Worm (Caenorhabditis elegans): ENCODE measurements around the gene srz-96.

srz-96 gene

ce11 chrV:17206469-17206868, 7.4 kb downstream of the srz-96 start:
- TF ChIP-seq unc-62 (GFP tag; optimal IDR thresholded peaks at IDR 0.05) = no peak

- no peak for TF ChIP-seq unc-62 (GFP tag; optimal IDR thresholded peaks at IDR 0.05)
Observed at ce11 chrV:17208045-17208444, 9.0 kb downstream of the srz-96 start, which contains the start of gene Y68A4A.13. Y68A4A.13 (minus strand) TSS chrV:17208145.

DNA sequence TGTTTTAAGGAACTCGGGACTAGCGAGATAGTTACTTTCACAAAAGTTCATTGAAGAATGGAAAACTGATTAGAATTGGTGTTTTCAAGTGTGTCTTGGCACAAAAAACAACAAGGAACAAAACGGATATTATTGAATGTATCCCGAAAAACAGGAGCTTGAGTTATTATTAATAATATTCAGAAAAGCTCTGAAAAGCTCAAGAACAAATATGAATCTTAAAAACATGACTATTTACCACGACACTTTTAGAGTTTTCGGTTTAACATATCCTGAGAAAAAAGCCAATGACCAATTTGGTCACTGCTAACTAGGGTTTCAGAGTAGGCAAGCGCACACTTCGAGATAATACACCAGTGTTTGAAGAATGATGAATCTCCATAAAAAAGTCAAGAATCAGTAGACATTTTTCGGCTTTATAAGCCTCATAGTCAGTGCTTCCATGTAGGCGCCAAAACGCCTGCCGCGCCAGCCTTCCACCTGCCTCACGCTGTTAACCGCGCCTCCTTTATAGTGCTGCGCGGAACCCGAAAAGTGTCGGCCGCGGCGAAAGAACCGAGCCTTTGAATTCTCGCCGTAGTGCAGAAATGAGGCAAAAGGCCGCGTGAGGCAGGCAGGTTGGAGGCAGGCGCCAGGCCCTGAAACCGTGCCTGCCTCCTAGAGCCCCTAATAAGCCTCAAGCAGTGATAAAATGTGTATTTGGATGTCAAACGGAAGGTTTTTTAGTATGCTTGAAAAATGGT, 13.1 kb downstream of the srz-96 start, which contains the start of gene srh-236:
srh-236 (minus strand) TSS at position 51 of the 743 bp plus-strand sequence.
- no peak for TF ChIP-seq unc-62 (GFP tag; optimal IDR thresholded peaks at IDR 0.05)

ce11 chrV:17212743-17213142, 13.7 kb downstream of the srz-96 start, which contains the start of gene srh-113:
srh-113 (plus strand) TSS chrV:17213043.
- no peak for TF ChIP-seq unc-62 (GFP tag; optimal IDR thresholded peaks at IDR 0.05)

DNA sequence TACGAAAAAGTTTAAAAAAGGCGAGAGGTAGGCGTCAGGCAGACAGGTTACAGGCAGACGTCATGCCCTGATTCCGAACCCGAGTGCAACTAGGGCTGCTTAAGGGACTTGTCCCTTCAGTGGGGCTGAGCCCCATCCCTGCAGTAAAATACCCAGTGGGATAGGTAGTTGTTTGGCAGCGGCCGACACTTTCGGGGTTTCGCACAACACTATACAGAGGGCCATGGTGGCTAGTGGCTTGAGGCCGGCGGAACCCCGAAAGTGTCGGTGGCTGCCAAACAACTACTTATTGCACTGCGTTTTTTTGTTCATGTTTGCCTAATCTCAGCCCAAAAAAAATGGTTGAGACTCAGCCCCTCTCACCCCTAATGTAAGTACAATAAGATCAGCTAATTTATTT, 16.6 kb downstream of the srz-96 start:
- TF ChIP-seq unc-62 (GFP tag; optimal IDR thresholded peaks at IDR 0.05) = no peak

DNA sequence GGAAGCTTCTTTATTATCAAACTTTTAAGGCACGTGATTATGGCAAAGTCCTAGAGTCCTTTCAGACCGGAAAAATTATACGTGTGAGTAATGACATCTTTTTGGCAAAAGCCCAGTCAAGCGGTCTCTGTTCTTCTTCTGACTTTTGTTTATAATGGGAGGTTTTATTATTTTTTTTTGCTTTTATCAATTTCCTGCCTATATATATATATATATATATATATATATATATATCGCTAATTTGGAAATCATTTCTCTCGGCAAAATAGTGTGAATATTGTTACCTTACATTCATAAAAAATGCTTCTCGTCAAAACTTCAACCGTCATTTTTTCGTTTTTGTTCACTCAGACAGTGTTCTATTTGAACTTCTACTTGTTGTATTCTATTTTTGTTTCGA, 18.7 kb downstream of the srz-96 start, which contains the start of gene srbc-62:
srbc-62 (plus strand) TSS at position 301 of the 400 bp plus-strand sequence.
- TF ChIP-seq unc-62 (GFP tag; optimal IDR thresholded peaks at IDR 0.05) = no peak

DNA sequence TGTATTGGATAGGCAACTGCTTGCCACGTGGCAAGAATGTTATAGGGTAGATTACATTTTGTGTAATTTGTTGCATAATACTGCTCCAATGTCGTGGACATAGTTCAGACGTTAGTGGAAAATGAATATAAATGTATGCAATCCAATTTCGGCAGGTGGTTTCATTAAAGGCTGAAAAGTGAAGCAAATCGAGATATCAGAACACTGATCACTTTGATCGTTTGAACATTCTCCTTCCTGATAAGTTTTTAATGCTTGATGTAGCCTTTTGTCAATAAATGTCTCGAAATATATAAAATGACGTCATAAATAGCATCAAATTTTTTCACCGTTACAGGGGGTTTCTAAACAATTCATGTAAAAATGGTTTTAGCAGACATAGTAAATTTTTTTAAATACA, 21.3 kb downstream of the srz-96 start, which contains the start of gene srh-109:
srh-109 (minus strand) TSS at position 101 of the 400 bp plus-strand sequence.
- TF ChIP-seq unc-62 (GFP tag; optimal IDR thresholded peaks at IDR 0.05) = no peak

ce11 chrV:17223305-17223704, 24.3 kb downstream of the srz-96 start, which contains the start of gene srh-252:
srh-252 (minus strand) TSS chrV:17223405.
- no peak for TF ChIP-seq unc-62 (GFP tag; optimal IDR thresholded peaks at IDR 0.05)

DNA sequence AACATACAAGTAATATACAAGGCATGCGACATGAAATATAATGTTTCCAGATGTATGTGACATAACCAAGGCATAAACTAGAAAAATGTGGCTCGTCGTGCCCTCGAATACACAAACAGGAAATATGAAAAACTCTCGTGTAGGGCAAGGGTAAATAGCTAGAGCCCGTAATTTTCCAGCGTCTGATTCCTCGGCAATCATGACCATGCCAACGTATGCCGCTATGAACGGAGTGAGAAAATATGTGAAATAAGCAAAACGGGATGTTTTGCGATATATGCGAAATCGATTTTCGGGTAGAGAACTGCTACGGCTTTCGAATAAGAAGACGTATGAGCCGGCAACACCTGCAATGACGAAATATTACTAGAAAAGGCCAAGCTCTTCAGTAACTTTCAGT, 26.4 kb downstream of the srz-96 start, which contains the start of gene scl-25:
scl-25 (plus strand) TSS at position 301 of the 400 bp plus-strand sequence.
- no peak for TF ChIP-seq unc-62 (GFP tag; optimal IDR thresholded peaks at IDR 0.05)

- no peak for TF ChIP-seq unc-62 (GFP tag; optimal IDR thresholded peaks at IDR 0.05)
Observed at ce11 chrV:17226119-17226518, 27.1 kb downstream of the srz-96 start, which contains the start of gene srh-112. srh-112 (minus strand) TSS chrV:17226219.

- no peak for TF ChIP-seq unc-62 (GFP tag; optimal IDR thresholded peaks at IDR 0.05)
Observed at ce11 chrV:17232403-17232802, 33.4 kb downstream of the srz-96 start.

ce11 chrV:17236345-17236744, 37.3 kb downstream of the srz-96 start, which contains the start of gene T19C9.10:
T19C9.10 (plus strand) TSS chrV:17236592.
- no peak for TF ChIP-seq unc-62 (GFP tag; optimal IDR thresholded peaks at IDR 0.05)

ce11 chrV:17238799-17239198, 39.8 kb downstream of the srz-96 start, which contains the start of gene T19C9.8:
T19C9.8 (plus strand) TSS chrV:17239097.
- TF ChIP-seq unc-62 (GFP tag; optimal IDR thresholded peaks at IDR 0.05) = no peak

ce11 chrV:17240579-17241277, 41.7 kb downstream of the srz-96 start:
- TF ChIP-seq unc-62 (GFP tag; optimal IDR thresholded peaks at IDR 0.05) = no peak

- no peak for TF ChIP-seq unc-62 (GFP tag; optimal IDR thresholded peaks at IDR 0.05)
Observed at ce11 chrV:17241278-17241661, 42.2 kb downstream of the srz-96 start.

DNA sequence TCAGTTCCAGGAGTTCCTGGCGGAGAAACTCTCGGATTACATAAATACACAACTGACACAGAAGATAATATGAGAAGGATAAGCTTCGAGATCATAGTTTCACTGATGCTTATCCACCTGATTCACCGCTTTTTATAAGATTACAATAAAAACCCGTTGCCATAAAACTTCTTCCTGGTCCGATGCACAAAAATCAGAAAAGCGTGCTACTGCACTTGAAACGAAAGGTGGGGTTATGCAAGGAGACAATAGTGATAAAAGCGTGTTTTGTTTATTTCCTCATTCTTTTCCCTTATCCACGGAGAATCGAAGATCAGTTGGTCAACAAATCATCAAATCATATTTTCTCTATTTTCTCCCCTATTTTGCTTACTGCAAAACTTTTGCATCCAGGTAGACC, 43.5 kb downstream of the srz-96 start, which contains the start of gene Y68A4B.3:
Y68A4B.3 (minus strand) TSS at position 101 of the 400 bp plus-strand sequence.
- no peak for TF ChIP-seq unc-62 (GFP tag; optimal IDR thresholded peaks at IDR 0.05)
